Worm (Caenorhabditis elegans) whole organism, L1 larva: Measurements from ENCODE around the gene Y113G7B.11.

Source experiments
- C16A3.4 ChIP-seq: fragments of 150-350 bp; optimal IDR thresholded peaks from 2 replicates; lab custom pipeline; 2014; ENCODE audit warnings: missing biosample characterization, missing genetic modification characterization
- F16B12.6 ChIP-seq: fragments of 150-350 bp; optimal IDR thresholded peaks from 2 replicates; lab custom pipeline; 2014; ENCODE audit warnings: missing biosample characterization, missing genetic modification characterization
- Y116A8C.19 ChIP-seq: sonication (generic microtip); optimal IDR thresholded peaks from 2 replicates; lab custom pipeline; 2016; ENCODE audit warnings: missing compliant biosample characterization, missing genetic modification characterization, borderline replicate concordance
- aha-1 ChIP-seq: fragments of 150-350 bp; optimal IDR thresholded peaks from 2 replicates; lab custom pipeline; 2014; ENCODE audit warnings: missing biosample characterization, missing genetic modification characterization
- aly-2 ChIP-seq: fragments of 150-350 bp; optimal IDR thresholded peaks from 2 replicates; lab custom pipeline; 2014; ENCODE audit warnings: missing biosample characterization, missing genetic modification characterization
- ama-1 ChIP-seq: fragments of 150-350 bp; optimal IDR thresholded peaks from 2 replicates; lab custom pipeline; 2014
- ceh-90 ChIP-seq: sonication (generic microtip); optimal IDR thresholded peaks from 2 replicates; lab custom pipeline; 2016; ENCODE audit warnings: missing genetic modification characterization, missing compliant biosample characterization
- dsc-1 ChIP-seq: sonication (generic microtip); optimal IDR thresholded peaks from 2 replicates; lab custom pipeline; 2016; ENCODE audit warnings: mild to moderate bottlenecking, missing genetic modification characterization, missing compliant biosample characterization
- efl-1 ChIP-seq, 4 experiments: fragments of 150-350 bp; optimal IDR thresholded peaks in 3 of 4; peaks in 1 of 4; 1 replicate in 1 of 4; 2 replicates in 3 of 4; lab custom pipeline; 2014; ENCODE audit warnings: missing biosample characterization in 2 of 4, missing genetic modification characterization in 2 of 4, missing genetic modification reagents in 2 of 4
- elt-3 ChIP-seq, 6 experiments: fragments of 150-350 bp in 1 of 6; sonication (generic microtip); optimal IDR thresholded peaks; 2 replicates each; lab custom pipeline; 2017 to 2018; ENCODE audit warnings: missing biosample characterization in 6 of 6, missing genetic modification characterization in 6 of 6, inconsistent platforms in 1 of 6
- ets-5 ChIP-seq: fragments of 200-800 bp; sonication (Bioruptor generic); IDR thresholded peaks from 2 replicates; pipeline ENCODE4 v1.3.6; 2022; ENCODE audit warnings: missing genetic modification characterization, missing compliant biosample characterization
- fkh-4 ChIP-seq: sonication (generic microtip); optimal IDR thresholded peaks from 2 replicates; lab custom pipeline; 2016; ENCODE audit warnings: missing compliant biosample characterization, missing genetic modification characterization, borderline replicate concordance
- grh-1 ChIP-seq: fragments of 200-800 bp; sonication (Bioruptor generic); IDR thresholded peaks from 2 replicates; pipeline ENCODE4 v1.3.6; 2022; ENCODE audit warnings: missing genetic modification reagents, missing genetic modification characterization, missing compliant biosample characterization
- hlh-4 ChIP-seq: sonication (generic microtip); optimal IDR thresholded peaks from 2 replicates; lab custom pipeline; 2016; ENCODE audit warnings: mild to moderate bottlenecking, missing genetic modification characterization, missing compliant biosample characterization
- irx-1 ChIP-seq: sonication (generic microtip); optimal IDR thresholded peaks from 2 replicates; lab custom pipeline; 2016; ENCODE audit warnings: missing genetic modification characterization, missing compliant biosample characterization
- lin-14 ChIP-seq: fragments of 200-800 bp; sonication (Bioruptor generic); optimal IDR thresholded peaks from 2 replicates; lab custom pipeline; 2018; ENCODE audit warnings: mild to moderate bottlenecking, missing genetic modification characterization, moderate library complexity, missing compliant biosample characterization
- lin-39 ChIP-seq: fragments of 150-350 bp; optimal IDR thresholded peaks from 2 replicates; lab custom pipeline; 2014; ENCODE audit warnings: missing biosample characterization, missing genetic modification reagents, missing genetic modification characterization
- mef-2 ChIP-seq: fragments of 150-350 bp; optimal IDR thresholded peaks from 2 replicates; lab custom pipeline; 2014; ENCODE audit warnings: missing biosample characterization, missing genetic modification characterization
- nhr-11 ChIP-seq: fragments of 150-350 bp; optimal IDR thresholded peaks from 2 replicates; lab custom pipeline; 2014; ENCODE audit warnings: missing biosample characterization, missing genetic modification characterization
- nhr-20 ChIP-seq: sonication (generic microtip); optimal IDR thresholded peaks from 2 replicates; lab custom pipeline; 2016; ENCODE audit warnings: mild to moderate bottlenecking, missing genetic modification characterization, missing compliant biosample characterization
- nhr-237 ChIP-seq: fragments of 150-350 bp; optimal IDR thresholded peaks from 2 replicates; lab custom pipeline; 2014; ENCODE audit warnings: missing biosample characterization, missing genetic modification characterization
- nhr-76 ChIP-seq: sonication (generic microtip); optimal IDR thresholded peaks from 2 replicates; lab custom pipeline; 2017; ENCODE audit warnings: missing biosample characterization, missing genetic modification characterization
- nhr-77 ChIP-seq: fragments of 150-350 bp; optimal IDR thresholded peaks from 2 replicates; lab custom pipeline; 2014; ENCODE audit warnings: missing biosample characterization, missing genetic modification characterization
- nhr-85 ChIP-seq: sonication (generic microtip); peaks from one replicate; lab custom pipeline; 2016; ENCODE audit warnings: missing genetic modification characterization, inconsistent platforms, missing compliant biosample characterization
- pax-3 ChIP-seq: fragments of 200-800 bp; sonication (Bioruptor generic); optimal IDR thresholded peaks from 2 replicates; lab custom pipeline; 2018; ENCODE audit warnings: mild to moderate bottlenecking, missing genetic modification characterization, moderate library complexity, missing compliant biosample characterization
- rnt-1 ChIP-seq: sonication (generic microtip); optimal IDR thresholded peaks from 2 replicates; lab custom pipeline; 2016; ENCODE audit warnings: mild to moderate bottlenecking, missing genetic modification characterization, moderate library complexity, missing compliant biosample characterization
- skn-1 ChIP-seq: fragments of 150-350 bp; optimal IDR thresholded peaks from 2 replicates; lab custom pipeline; 2014; ENCODE audit warnings: missing biosample characterization, missing genetic modification characterization
- snpc-4 ChIP-seq: fragments of 150-350 bp; optimal IDR thresholded peaks from 2 replicates; lab custom pipeline; 2014; ENCODE audit warnings: missing biosample characterization, missing genetic modification characterization
- sox-4 ChIP-seq: sonication (generic microtip); optimal IDR thresholded peaks from 2 replicates; lab custom pipeline; 2016; ENCODE audit warnings: missing genetic modification characterization, missing compliant biosample characterization
- swsn-7 ChIP-seq: sonication (generic microtip); optimal IDR thresholded peaks from 2 replicates; lab custom pipeline; 2016; ENCODE audit warnings: missing genetic modification characterization, missing compliant biosample characterization
- tbx-2 ChIP-seq: sonication (generic microtip); optimal IDR thresholded peaks from 2 replicates; lab custom pipeline; 2016; ENCODE audit warnings: missing genetic modification characterization, missing compliant biosample characterization
- unc-62 ChIP-seq: fragments of 150-350 bp; optimal IDR thresholded peaks from 2 replicates; lab custom pipeline; 2014; ENCODE audit warnings: missing biosample characterization, missing genetic modification reagents, missing genetic modification characterization
- unc-98 ChIP-seq: fragments of 200-800 bp; sonication (Bioruptor generic); IDR thresholded peaks from 2 replicates; pipeline ENCODE4 v1.3.6; 2022; ENCODE audit warnings: missing genetic modification characterization, missing compliant biosample characterization
- zag-1 ChIP-seq: fragments of 150-350 bp; optimal IDR thresholded peaks from 2 replicates; lab custom pipeline; 2014; ENCODE audit warnings: missing biosample characterization, missing genetic modification characterization
- zip-4 ChIP-seq: fragments of 200-800 bp; sonication (Bioruptor generic); optimal IDR thresholded peaks from 2 replicates; lab custom pipeline; 2018; ENCODE audit warnings: mild to moderate bottlenecking, missing genetic modification characterization, moderate library complexity, missing compliant biosample characterization
- ztf-4 ChIP-seq: fragments of 150-350 bp; optimal IDR thresholded peaks from 2 replicates; lab custom pipeline; 2014; ENCODE audit warnings: missing biosample characterization, missing genetic modification characterization

Y113G7B.11 gene

DNA sequence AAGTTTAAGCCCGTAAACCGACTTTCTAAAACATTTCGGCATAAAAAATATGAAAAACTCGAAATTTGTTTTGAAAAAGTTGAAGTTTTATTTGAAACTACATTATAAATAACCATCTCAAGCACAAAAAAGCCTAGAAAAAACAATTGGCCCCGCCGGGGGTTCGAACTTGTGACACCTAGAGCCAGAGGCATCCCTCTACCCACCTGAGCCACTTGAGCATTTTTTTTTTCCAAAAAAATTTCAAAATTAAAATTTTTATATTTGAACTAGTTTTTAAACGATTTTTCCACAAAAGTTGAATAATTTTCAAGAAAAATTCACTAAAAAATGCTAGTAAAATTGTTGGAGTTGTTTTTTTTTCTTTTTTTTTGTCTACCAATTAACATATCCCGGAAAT is 8.6 kb upstream of the Y113G7B.11 start:
- TF ChIP-seq pax-3 (tag; lab: Kevin White, UChicago) = no peak
- no peak for TF ChIP-seq unc-62 (GFP tag; lab: Kevin White, UChicago)
- no peak for TF ChIP-seq C16A3.4 (tag; lab: Kevin White, UChicago)

DNA sequence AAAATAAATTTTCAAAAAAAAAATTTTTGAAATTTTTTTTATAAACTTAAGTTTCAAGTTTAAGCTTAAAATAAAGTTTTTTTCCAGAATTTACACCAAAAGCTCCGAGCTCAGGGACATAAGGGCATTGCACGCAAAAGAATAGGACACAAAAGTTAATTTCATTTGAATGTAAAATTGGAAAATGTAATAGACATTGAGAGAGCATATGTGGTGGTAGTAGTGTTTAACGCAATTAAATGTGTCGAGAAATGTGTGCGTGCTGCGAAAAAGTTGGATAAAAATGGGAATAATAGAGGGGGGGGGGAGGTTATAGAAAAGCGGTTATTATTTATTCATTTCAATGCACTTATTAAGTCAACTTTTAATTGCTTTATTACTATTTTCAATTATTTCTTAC is 5.5 kb upstream of the Y113G7B.11 start:
- TF ChIP-seq efl-1 (optimal IDR thresholded peaks at IDR 0.05; lab: Kevin White, UChicago) = no peak
- TF ChIP-seq efl-1 (GFP tag; optimal IDR thresholded peaks at IDR 0.05 in 1 of 2; lab: Kevin White, UChicago) = peak in 1 of 2 experiments; percentile 30
- TF ChIP-seq dsc-1 = no peak

DNA sequence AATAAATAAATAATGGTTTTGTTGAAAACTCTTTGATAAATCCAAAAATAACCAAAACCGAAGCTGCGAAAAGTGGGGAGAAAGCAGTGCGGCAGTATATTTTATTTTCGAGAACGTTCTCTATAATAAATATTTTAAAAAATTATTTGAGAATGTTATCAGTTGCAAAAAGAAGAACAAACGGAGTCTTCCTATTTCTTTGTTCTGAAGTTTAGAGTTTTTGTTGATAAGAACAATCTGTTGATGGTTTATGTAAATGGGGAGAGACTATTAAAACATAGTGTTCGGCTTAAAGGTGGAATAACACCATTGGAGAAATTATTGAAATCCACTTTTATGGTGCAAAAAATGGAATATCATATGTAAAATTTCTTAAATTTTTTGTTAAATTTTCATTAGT is 2.0 kb downstream of the Y113G7B.11 start:
- TF ChIP-seq ama-1 (lab: Kevin White, UChicago) (no peak), nhr-85 (tag; lab: Kevin White, UChicago) (peak; percentile 17), ets-5 (GFP tag; lab: Robert Waterston, UW) (no peak), aha-1 (no peak)

DNA sequence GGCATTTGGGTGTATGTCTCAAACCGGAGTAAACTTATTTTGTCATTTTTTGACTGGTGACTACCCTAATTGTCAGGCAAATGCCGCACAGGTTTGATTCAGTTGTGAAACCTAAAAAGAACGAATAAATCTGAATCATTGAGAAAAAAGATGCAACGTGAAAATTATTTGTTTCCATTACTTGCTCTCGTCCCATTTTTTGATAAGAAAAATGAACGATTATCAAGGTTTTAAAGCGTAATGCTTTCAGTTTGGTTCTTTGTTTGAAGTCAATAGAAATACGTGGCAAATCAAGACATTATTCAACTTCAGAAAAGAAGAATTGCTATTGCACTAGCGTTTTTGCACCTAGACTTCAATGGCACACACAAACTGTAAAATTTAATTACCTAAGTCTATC is 2.5 kb downstream of the Y113G7B.11 start, which contains the start of gene Y113G7B.12:
Gene Y113G7B.12 (minus strand): TSS at position 101 of the 400 bp plus-strand sequence.
- no peak for TF ChIP-seq tbx-2 (tag; lab: Kevin White, UChicago)
- no peak for TF ChIP-seq skn-1 (tag; lab: Kevin White, UChicago)
- TF ChIP-seq zag-1 (tag; lab: Kevin White, UChicago) = no peak
- TF ChIP-seq nhr-77 = no peak

DNA sequence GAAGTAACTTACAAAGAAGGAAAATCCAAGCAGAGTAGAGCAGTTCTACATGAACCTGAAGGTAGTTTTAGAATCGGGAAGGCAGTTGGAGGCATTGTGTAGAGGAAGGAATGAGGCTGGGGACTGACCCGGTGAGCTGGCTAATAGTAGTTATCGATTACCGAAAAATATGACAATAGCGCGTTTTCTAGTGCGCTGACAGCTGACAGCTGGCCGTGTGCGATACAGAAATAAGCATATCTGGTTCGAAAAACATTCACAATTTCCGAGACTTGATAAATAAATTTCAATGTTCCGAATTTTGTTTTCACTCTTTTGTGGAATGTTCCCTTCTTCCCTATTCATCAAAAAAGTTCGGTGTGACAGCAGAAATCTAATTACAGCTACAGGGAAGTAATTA is 9.0 kb downstream of the Y113G7B.11 start, which contains the start of the genes fbxb-59 and srbc-34:
Gene fbxb-59 (minus strand): TSS at position 101 of the 400 bp plus-strand sequence.
Gene srbc-34 (plus strand): TSS at position 233 of the 400 bp plus-strand sequence.
- TF ChIP-seq nhr-76 (no peak), sox-4 (tag; lab: Kevin White, UChicago) (no peak), tbx-2 (tag; lab: Kevin White, UChicago) (no peak), zip-4 (GFP tag; lab: Kevin White, UChicago) (no peak), fkh-4 (tag; lab: Kevin White, UChicago) (no peak), swsn-7 (no peak), ceh-90 (tag; lab: Kevin White, UChicago) (no peak), pax-3 (tag; lab: Kevin White, UChicago) (no peak), snpc-4 (tag; lab: Kevin White, UChicago) (no peak), irx-1 (tag; lab: Kevin White, UChicago) (no peak), ztf-4 (no peak), aly-2 (tag; lab: Kevin White, UChicago) (no peak), nhr-20 (tag; lab: Kevin White, UChicago) (no peak), mef-2 (tag; lab: Kevin White, UChicago) (no peak), F16B12.6 (tag; lab: Kevin White, UChicago) (no peak), grh-1 (GFP tag; lab: Robert Waterston, UW) (no peak), rnt-1 (no peak), Y116A8C.19 (no peak), lin-39 (tag; lab: Kevin White, UChicago) (no peak), hlh-4 (tag; lab: Kevin White, UChicago) (no peak)

DNA sequence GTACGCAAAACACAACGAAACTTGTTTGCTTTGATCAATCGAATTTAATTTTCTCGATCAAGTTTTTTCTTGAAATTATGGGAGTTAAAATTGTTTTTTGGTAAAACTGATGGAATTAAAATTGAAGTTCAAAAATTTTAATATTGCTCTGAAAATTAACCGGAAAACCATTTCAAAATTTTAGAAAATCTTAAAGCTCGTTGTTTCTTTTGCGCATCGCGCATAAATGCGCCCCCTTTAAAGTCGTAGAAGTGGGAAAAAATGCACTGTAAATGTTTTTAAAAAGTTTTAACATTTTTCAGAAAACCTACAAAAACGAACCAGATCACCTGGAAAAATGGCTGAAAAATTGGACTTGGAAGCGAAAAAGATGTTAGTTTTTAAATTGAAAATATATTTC is 12.0 kb downstream of the Y113G7B.11 start, which contains the start of gene fbxa-113:
Gene fbxa-113 (plus strand): TSS at position 301 of the 400 bp plus-strand sequence.
- no peak for TF ChIP-seq Y116A8C.19
- TF ChIP-seq nhr-11 (tag; lab: Kevin White, UChicago) = no peak
- TF ChIP-seq efl-1 (optimal IDR thresholded peaks at IDR 0.05; lab: Kevin White, UChicago) = no peak
- no peak for TF ChIP-seq efl-1 (GFP tag; optimal IDR thresholded peaks at IDR 0.05 in 1 of 2; lab: Kevin White, UChicago)
- no peak for TF ChIP-seq pax-3 (tag; lab: Kevin White, UChicago)
- TF ChIP-seq unc-98 (GFP tag; lab: Robert Waterston, UW) = no peak
- TF ChIP-seq elt-3 (tag; optimal IDR thresholded peaks at IDR 0.05; lab: Kevin White, UChicago) = no peak
- TF ChIP-seq nhr-237 (tag; lab: Kevin White, UChicago) = no peak
- TF ChIP-seq rnt-1 = no peak
- no peak for TF ChIP-seq lin-14 (GFP tag; lab: Kevin White, UChicago)
- no peak for TF ChIP-seq hlh-4 (tag; lab: Kevin White, UChicago)
- no peak for TF ChIP-seq irx-1 (tag; lab: Kevin White, UChicago)
